Fruit fly (Drosophila melanogaster): ENCODE measurements around the gene CG12093.

dm6 chr3L:2762122-2762521, 11.7 kb downstream of the CG12093 start:
- TF ChIP-seq CG14655 (GFP tag; optimal IDR thresholded peaks at IDR 0.05) = no peak
- TF ChIP-seq fd96Ca (GFP tag; IDR thresholded peaks at IDR 0.05) = no peak
- no peak for TF ChIP-seq CG10348 (GFP tag; IDR thresholded peaks at IDR 0.05)
- TF ChIP-seq CG8301 (tag; optimal IDR thresholded peaks at IDR 0.05) = no peak
- TF ChIP-seq CG17806 (tag; optimal IDR thresholded peaks at IDR 0.05) = no peak
- no peak for TF ChIP-seq Ets98B (GFP tag; IDR thresholded peaks at IDR 0.05)
- no peak for TF ChIP-seq CG13204 (GFP tag; optimal IDR thresholded peaks at IDR 0.05)
- TF ChIP-seq CG34367 (tag; optimal IDR thresholded peaks at IDR 0.05) = no peak
- no peak for TF ChIP-seq CG9948 (tag; optimal IDR thresholded peaks at IDR 0.05)
- TF ChIP-seq Snoo (tag; optimal IDR thresholded peaks at IDR 0.05) = no peak
